Worm (Caenorhabditis elegans) whole organism, mixed stage, embryonic: ENCODE measurements around the gene tbx-11.
A peak's percentile ranks its signal among the peaks of the same experiment; 100 is the strongest.

ENCODE experiments used
- M03D4.4 ChIP-seq: sonication (generic microtip); optimal IDR thresholded peaks from 2 replicates; lab custom pipeline; 2017; ENCODE audit warnings: mild to moderate bottlenecking, missing genetic modification characterization, missing compliant biosample characterization
- bed-3 ChIP-seq: fragments of 200-800 bp; sonication (Bioruptor generic); optimal IDR thresholded peaks from 3 replicates; lab custom pipeline; 2018; ENCODE audit warnings: mild to moderate bottlenecking, missing genetic modification characterization, moderate library complexity, missing compliant biosample characterization
- blmp-1 ChIP-seq: fragments of 150-350 bp; optimal IDR thresholded peaks from 2 replicates; lab custom pipeline; 2014; ENCODE audit warnings: missing biosample characterization, missing genetic modification characterization
- ceh-83 ChIP-seq: fragments of 200-800 bp; sonication (Bioruptor generic); optimal IDR thresholded peaks from 2 replicates; lab custom pipeline; 2018; ENCODE audit warnings: mild to moderate bottlenecking, missing genetic modification characterization, missing compliant biosample characterization
- ces-1 ChIP-seq: fragments of 150-350 bp; optimal IDR thresholded peaks from 2 replicates; lab custom pipeline; 2014; ENCODE audit warnings: missing biosample characterization, missing genetic modification reagents, missing genetic modification characterization
- cnd-1 ChIP-seq: fragments of 200-800 bp; sonication (Bioruptor generic); optimal IDR thresholded peaks from 2 replicates; lab custom pipeline; 2018; ENCODE audit warnings: mild to moderate bottlenecking, missing genetic modification characterization, missing compliant biosample characterization
- elt-3 ChIP-seq: fragments of 150-350 bp; optimal IDR thresholded peaks from 2 replicates; lab custom pipeline; 2014; ENCODE audit warnings: missing biosample characterization, missing genetic modification characterization
- flh-1 ChIP-seq: fragments of 200-800 bp; sonication (Bioruptor generic); optimal IDR thresholded peaks from 2 replicates; lab custom pipeline; 2018; ENCODE audit warnings: mild to moderate bottlenecking, missing genetic modification characterization, moderate library complexity, missing compliant biosample characterization
- ham-2 ChIP-seq: fragments of 200-800 bp; sonication (Bioruptor generic); optimal IDR thresholded peaks from 2 replicates; lab custom pipeline; 2018; ENCODE audit warnings: mild to moderate bottlenecking, missing genetic modification characterization, missing compliant biosample characterization
- hlh-1 ChIP-seq: fragments of 150-350 bp; optimal IDR thresholded peaks from 2 replicates; lab custom pipeline; 2014; ENCODE audit warnings: missing biosample characterization, missing genetic modification reagents, missing genetic modification characterization
- lin-13 ChIP-seq: fragments of 150-350 bp; optimal IDR thresholded peaks from 2 replicates; lab custom pipeline; 2014; ENCODE audit warnings: missing biosample characterization, missing genetic modification characterization
- lin-32 ChIP-seq: fragments of 200-800 bp; sonication (Bioruptor generic); optimal IDR thresholded peaks from 2 replicates; lab custom pipeline; 2018; ENCODE audit warnings: mild to moderate bottlenecking, missing genetic modification characterization, missing compliant biosample characterization
- lsy-2 ChIP-seq: fragments of 150-350 bp; optimal IDR thresholded peaks from 2 replicates; lab custom pipeline; 2014; ENCODE audit warnings: missing biosample characterization, missing genetic modification characterization
- mab-5 ChIP-seq: fragments of 150-350 bp; optimal IDR thresholded peaks from 2 replicates; lab custom pipeline; 2014; ENCODE audit warnings: missing biosample characterization, missing genetic modification characterization
- mep-1 ChIP-seq: fragments of 150-350 bp; optimal IDR thresholded peaks from 2 replicates; lab custom pipeline; 2017; ENCODE audit warnings: missing biosample characterization, missing genetic modification reagents, missing genetic modification characterization, inconsistent platforms
- mls-2 ChIP-seq: sonication (generic microtip); optimal IDR thresholded peaks from 2 replicates; lab custom pipeline; 2016; ENCODE audit warnings: mild to moderate bottlenecking, missing genetic modification characterization, moderate library complexity, missing compliant biosample characterization
- nhr-2 ChIP-seq: fragments of 150-350 bp; optimal IDR thresholded peaks from 2 replicates; lab custom pipeline; 2014; ENCODE audit warnings: missing biosample characterization, missing genetic modification characterization
- nhr-28 ChIP-seq: fragments of 150-350 bp; optimal IDR thresholded peaks from 2 replicates; lab custom pipeline; 2014; ENCODE audit warnings: missing biosample characterization, missing genetic modification characterization
- nhr-76 ChIP-seq: sonication (generic microtip); optimal IDR thresholded peaks from 2 replicates; lab custom pipeline; 2017; ENCODE audit warnings: missing biosample characterization, missing genetic modification characterization
- pha-4 ChIP-seq: fragments of 150-350 bp; optimal IDR thresholded peaks from 2 replicates; lab custom pipeline; 2018; ENCODE audit warnings: missing biosample characterization, missing genetic modification reagents, missing genetic modification characterization
- sem-2 ChIP-seq: fragments of 200-800 bp; sonication (Bioruptor generic); optimal IDR thresholded peaks from 2 replicates; lab custom pipeline; 2018; ENCODE audit warnings: mild to moderate bottlenecking, missing genetic modification characterization, missing compliant biosample characterization
- sptf-1 ChIP-seq: sonication (generic microtip); optimal IDR thresholded peaks from 2 replicates; lab custom pipeline; 2017; ENCODE audit warnings: mild to moderate bottlenecking, missing genetic modification characterization, moderate library complexity, missing compliant biosample characterization
- unc-120 ChIP-seq: sonication (generic microtip); optimal IDR thresholded peaks from 2 replicates; lab custom pipeline; 2017; ENCODE audit warnings: missing genetic modification characterization, missing compliant biosample characterization; ENCODE audit not compliant: poor library complexity, severe bottlenecking
- unc-39 ChIP-seq: fragments of 150-350 bp; optimal IDR thresholded peaks from 2 replicates; lab custom pipeline; 2014; ENCODE audit warnings: missing biosample characterization, missing genetic modification characterization
- unc-62 ChIP-seq: fragments of 150-350 bp; optimal IDR thresholded peaks from 2 replicates; lab custom pipeline; 2014; ENCODE audit warnings: missing biosample characterization, missing genetic modification reagents, missing genetic modification characterization
- zip-8 ChIP-seq: fragments of 150-350 bp; optimal IDR thresholded peaks from 2 replicates; lab custom pipeline; 2014; ENCODE audit warnings: missing biosample characterization, missing genetic modification characterization
- ztf-11 ChIP-seq: fragments of 150-350 bp; optimal IDR thresholded peaks from 2 replicates; lab custom pipeline; 2014; ENCODE audit warnings: missing biosample characterization, missing genetic modification characterization

Gene tbx-11

DNA sequence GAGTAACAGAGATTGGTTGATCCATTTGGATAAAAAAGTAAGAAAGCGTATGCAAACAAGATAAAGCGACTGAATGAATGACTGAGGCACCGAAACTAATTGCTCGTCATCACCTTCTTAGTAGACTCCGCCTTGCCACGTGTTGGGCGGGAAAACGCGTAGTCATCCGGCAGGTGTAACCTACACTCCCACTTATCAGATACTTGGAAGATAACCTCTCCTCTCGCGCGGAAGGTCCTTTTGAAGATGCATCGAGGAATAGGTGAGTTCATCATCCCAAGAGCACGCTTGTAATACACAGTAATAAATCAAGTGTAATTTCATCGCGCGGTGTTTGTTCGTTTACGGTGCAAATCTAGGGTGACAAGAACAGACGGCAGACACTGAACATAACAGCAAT lies at the start of gene tbx-11:
Gene tbx-11, minus strand, starts transcription at position 101 of the 400 bp plus-strand sequence.
- TF ChIP-seq nhr-2 (peak; percentile 29), mep-1 (no peak), unc-39 (tag; lab: Kevin White, UChicago) (no peak), ces-1 (GFP tag; lab: Kevin White, UChicago) (no peak), ztf-11 (tag; lab: Kevin White, UChicago) (no peak), lin-13 (tag; lab: Kevin White, UChicago) (no peak)

DNA sequence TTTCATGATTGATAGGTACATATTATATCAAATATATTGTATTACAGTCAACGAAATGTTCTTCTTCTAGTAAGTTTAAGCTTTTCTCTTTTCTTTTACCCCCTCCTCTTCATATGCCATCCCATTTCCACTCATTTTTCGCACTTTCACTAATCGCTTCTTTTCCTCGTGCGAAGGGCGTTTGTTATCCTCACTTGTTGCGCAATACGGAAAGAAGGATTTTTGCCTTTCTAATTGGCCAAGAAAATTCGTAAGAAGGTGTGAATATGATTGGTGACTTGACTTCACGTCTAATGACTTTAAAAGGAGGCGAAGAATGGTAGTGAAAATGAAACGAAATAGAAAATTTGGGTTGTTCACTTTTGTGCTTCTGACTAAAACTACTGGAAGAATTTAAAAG lies 48.9 kb upstream of the tbx-11 start:
- TF ChIP-seq unc-120 (tag; lab: Kevin White, UChicago) (no peak), zip-8 (peak; percentile 86)

DNA sequence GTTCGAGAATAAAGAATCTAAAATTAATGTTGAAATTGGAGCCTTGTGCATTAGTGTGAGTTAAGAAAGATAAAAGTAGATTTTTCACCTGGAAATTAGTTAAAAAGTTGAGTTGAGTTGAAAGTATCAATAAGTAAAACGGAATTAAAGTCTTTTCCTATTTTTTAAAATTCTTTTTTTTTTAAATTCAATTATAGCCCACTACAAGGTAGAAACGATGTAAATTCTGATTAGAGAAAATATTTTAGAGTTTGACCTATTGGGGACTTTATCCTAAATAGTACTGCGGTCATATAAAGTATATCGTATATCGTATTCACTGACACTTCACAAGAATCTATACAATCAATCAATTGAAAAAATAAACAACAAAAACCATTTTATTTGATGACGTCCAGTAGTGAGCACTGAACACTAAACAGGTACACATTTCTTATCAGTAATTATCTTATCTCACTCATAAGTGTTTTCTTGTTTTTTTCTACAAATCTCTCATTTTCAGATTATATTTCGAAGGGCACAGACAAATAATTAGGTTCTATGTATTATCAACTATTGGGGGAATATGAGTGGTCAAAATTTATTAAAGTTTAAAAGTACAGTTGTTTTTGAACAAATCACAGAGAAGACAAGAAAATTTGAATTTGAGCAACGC lies 41.1 kb upstream of the tbx-11 start, which contains the start of gene wht-1:
Gene wht-1, minus strand, starts transcription at position 51 of the 655 bp plus-strand sequence.
- TF ChIP-seq unc-62 (GFP tag; lab: Kevin White, UChicago) (no peak), mab-5 (tag; lab: Kevin White, UChicago) (no peak), sptf-1 (tag; lab: Kevin White, UChicago) (no peak), sem-2 (no peak), ham-2 (GFP tag; lab: Kevin White, UChicago) (no peak)

DNA sequence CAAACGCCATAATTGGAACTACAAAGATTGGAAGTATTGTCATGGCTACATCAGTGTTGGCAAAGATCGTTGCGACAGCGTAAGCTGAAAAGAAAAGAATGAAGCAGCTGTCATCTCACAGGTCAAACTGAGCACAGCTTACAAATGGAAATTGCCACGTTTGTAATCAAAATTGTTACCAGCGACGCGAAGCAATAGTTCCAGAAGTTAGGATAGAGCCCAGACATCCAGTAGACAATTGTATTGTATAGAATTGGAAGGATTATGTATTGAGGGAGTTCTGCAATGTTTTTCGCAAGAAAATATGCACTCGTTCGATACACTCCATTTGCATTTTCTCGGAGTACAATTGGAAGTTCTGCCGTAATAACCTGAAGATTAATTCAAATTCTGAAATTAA lies 38.5 kb upstream of the tbx-11 start:
- TF ChIP-seq nhr-28 (tag; lab: Kevin White, UChicago) (no peak), mep-1 (no peak), elt-3 (tag; lab: Kevin White, UChicago) (no peak), flh-1 (GFP tag; lab: Kevin White, UChicago) (no peak), sptf-1 (tag; lab: Kevin White, UChicago) (no peak), nhr-76 (no peak), ces-1 (GFP tag; lab: Kevin White, UChicago) (no peak), M03D4.4 (tag; lab: Kevin White, UChicago) (no peak), mab-5 (tag; lab: Kevin White, UChicago) (no peak), pha-4 (no peak)
- TF ChIP-seq, all 35 proteins: peak for 0

DNA sequence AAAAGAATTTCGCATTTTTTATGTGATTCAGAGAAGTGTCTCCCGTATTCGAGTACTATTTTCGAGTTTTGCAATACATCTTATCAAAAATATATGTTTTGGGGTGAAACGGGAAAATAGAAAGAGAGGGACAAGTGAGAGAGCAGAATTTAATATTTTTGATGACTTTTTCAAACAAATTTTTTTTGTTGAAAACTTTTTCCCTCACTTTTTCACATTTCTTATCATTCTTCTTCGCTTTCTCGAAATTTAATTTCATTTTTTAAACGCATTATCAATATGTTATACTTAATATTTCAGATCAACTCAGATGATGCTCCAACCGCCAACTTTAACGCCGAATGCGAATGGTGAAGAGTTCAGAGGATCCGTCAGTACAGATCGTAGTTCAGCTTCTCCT lies 33.5 kb upstream of the tbx-11 start, which contains the start of gene attf-4:
Gene attf-4, plus strand, starts transcription at position 301 of the 400 bp plus-strand sequence.
- TF ChIP-seq nhr-28 (tag; lab: Kevin White, UChicago) (no peak), zip-8 (no peak), mls-2 (no peak), bed-3 (GFP tag; lab: Kevin White, UChicago) (no peak), ham-2 (GFP tag; lab: Kevin White, UChicago) (no peak), flh-1 (GFP tag; lab: Kevin White, UChicago) (no peak), blmp-1 (tag; lab: Kevin White, UChicago) (no peak), ceh-83 (GFP tag; lab: Kevin White, UChicago) (no peak), lin-13 (tag; lab: Kevin White, UChicago) (no peak)

DNA sequence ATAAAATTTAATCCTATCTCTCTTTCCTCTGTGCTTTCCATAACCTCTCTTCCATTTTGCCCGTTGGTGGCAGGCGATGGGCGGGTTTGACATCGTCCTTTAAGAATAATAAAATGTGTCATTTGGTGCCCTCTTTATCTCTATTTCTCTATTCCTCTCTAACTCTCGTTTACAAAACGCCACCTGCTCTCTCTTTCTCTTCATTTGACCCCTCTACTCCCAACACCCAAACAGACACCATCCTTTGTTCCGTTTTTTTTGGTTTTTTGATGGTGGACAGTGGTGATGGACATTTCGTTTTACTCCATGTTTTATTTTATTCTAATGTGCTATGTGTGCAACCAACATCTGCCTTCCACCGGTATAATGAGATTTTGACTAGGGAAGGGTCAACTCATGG lies 32.1 kb upstream of the tbx-11 start:
- TF ChIP-seq hlh-1 (tag; lab: Kevin White, UChicago), result peak; percentile 94
- no peak for TF ChIP-seq ceh-83 (GFP tag; lab: Kevin White, UChicago)
- TF ChIP-seq mab-5 (tag; lab: Kevin White, UChicago), result no peak
- TF ChIP-seq ces-1 (GFP tag; lab: Kevin White, UChicago), result peak; percentile 31
- peak; percentile 41 for TF ChIP-seq lin-32 (GFP tag; lab: Kevin White, UChicago)
- TF ChIP-seq pha-4, result no peak
- peak; percentile 44 for TF ChIP-seq cnd-1 (tag; lab: Kevin White, UChicago)
- TF ChIP-seq nhr-2, result peak; percentile 33
- peak; percentile 68 for TF ChIP-seq unc-62 (GFP tag; lab: Kevin White, UChicago)
- TF ChIP-seq lin-13 (tag; lab: Kevin White, UChicago), result no peak
- peak; percentile 41 for TF ChIP-seq M03D4.4 (tag; lab: Kevin White, UChicago)
- no peak for TF ChIP-seq nhr-28 (tag; lab: Kevin White, UChicago)
- no peak for TF ChIP-seq sptf-1 (tag; lab: Kevin White, UChicago)

DNA sequence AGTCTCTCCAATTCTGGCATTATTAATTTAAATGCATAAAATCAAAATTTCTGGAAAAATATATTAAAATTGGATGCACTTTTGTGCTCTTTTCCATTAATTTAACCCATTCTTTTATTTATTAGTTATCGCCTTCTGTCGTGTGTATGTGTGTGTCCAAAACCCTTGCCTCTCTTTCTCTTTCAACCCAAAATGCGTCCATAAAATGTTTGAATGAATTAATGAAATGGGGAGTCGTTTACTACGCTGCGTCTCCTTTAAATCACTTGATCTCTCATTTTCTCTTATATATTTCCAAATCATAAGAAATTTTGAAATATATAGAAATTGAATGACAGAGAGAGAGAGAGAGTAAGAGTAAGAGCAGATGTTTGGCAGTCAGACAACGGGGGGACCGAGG lies 31.2 kb upstream of the tbx-11 start:
- TF ChIP-seq mab-5 (tag; lab: Kevin White, UChicago) (peak; percentile 11), ces-1 (GFP tag; lab: Kevin White, UChicago) (peak; percentile 91), lsy-2 (tag; lab: Kevin White, UChicago) (no peak)
